Worm (Caenorhabditis elegans): ENCODE data around the gene F20H11.1.

DNA sequence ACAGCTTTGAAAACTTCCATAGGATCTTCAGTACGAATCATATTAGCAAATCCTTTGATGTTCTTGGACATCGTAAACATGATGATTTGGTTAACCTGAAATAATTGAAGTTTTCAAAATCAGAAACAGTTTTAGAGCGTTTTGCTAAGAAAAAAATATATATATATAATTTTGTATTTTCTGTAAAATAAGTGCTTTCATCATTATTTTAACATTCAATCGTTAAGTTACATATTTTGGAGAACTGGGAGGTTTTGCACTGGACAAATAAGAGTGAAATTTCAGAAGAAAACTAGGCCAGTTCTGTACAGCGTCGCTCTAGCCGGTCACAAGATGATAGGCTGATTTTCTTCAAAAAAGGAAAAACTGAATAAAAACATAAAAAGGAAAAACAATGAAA, 13.5 kb downstream of the F20H11.1 start, which contains the start of gene F27B3.6:
- TF ChIP-seq nhr-41 (GFP tag; IDR thresholded peaks at IDR 0.05) (no peak), fos-1 (tag; optimal IDR thresholded peaks at IDR 0.05) (no peak), ZK337.2 (GFP tag; IDR thresholded peaks at IDR 0.05) (no peak), madf-9 (GFP tag; conservative IDR thresholded peaks at IDR 0.05) (no peak), mep-1 (tag; optimal IDR thresholded peaks at IDR 0.05) (no peak)
